Worm (Caenorhabditis elegans): Measurements from ENCODE around the gene F34H10.3.
"Not testable (repeated sequence)": the region's sequence is repeated elsewhere in the genome, so short reads cannot be mapped to it uniquely, and the experiment has no call there.

The F34H10.3 gene

ce11 chrX:9637137-9637536 lies 2.3 kb upstream of the F34H10.3 start:
- TF ChIP-seq sea-2 (GFP tag; IDR thresholded peaks at IDR 0.05) (0 out of 2 replicates have a peak, but pooled peaks have one; percentile 18), nhr-179 (tag; optimal IDR thresholded peaks at IDR 0.05) (no peak), hmg-1.2 (GFP tag; IDR thresholded peaks at IDR 0.05) (peak; percentile 10; the same call in 1 of the 2 replicates), zfh-2 (GFP tag; conservative IDR thresholded peaks at IDR 0.05) (peak; percentile 86), repo-1 (tag; optimal IDR thresholded peaks at IDR 0.05) (no peak), ztf-26 (tag; optimal IDR thresholded peaks at IDR 0.05) (no peak), nhr-80 (tag; optimal IDR thresholded peaks at IDR 0.05) (peak; percentile 38)

ce11 chrX:9635376-9635775 lies 551 bp upstream of the F34H10.3 start, which contains the start of gene F34H10.5:
F34H10.5 (plus strand) TSS chrX:9635676.
- TF ChIP-seq Y67H2A.10 (GFP tag; conservative IDR thresholded peaks at IDR 0.05) (no peak), ztf-18 (tag; optimal IDR thresholded peaks at IDR 0.05) (no peak), nfya-2 (GFP tag; IDR thresholded peaks at IDR 0.05) (no peak), B0035.1 (tag; optimal IDR thresholded peaks at IDR 0.05) (no peak), lag-1 (GFP tag; IDR thresholded peaks at IDR 0.05) (no peak), ceh-100 (GFP tag; IDR thresholded peaks at IDR 0.05) (no peak)

- no peak for TF ChIP-seq zim-3 (tag; optimal IDR thresholded peaks at IDR 0.05)
- TF ChIP-seq sptf-2 (GFP tag; optimal IDR thresholded peaks at IDR 0.05), result no peak
Observed at ce11 chrX:9629552-9629951, 5.3 kb downstream of the F34H10.3 start.

- 0 out of 2 replicates have a peak, but pooled peaks have one; percentile 17 for TF ChIP-seq hmg-1.2 (GFP tag; IDR thresholded peaks at IDR 0.05)
- 0 out of 2 replicates have a peak, but pooled peaks have one; percentile 53 for TF ChIP-seq bed-1 (GFP tag; IDR thresholded peaks at IDR 0.05)
- 0 out of 2 replicates have a peak, but pooled peaks have one; percentile 33 for TF ChIP-seq bed-2 (GFP tag; IDR thresholded peaks at IDR 0.05)
- 0 out of 2 replicates have a peak, but pooled peaks have one; percentile 51 for TF ChIP-seq cebp-2 (GFP tag; IDR thresholded peaks at IDR 0.05)
- TF ChIP-seq rcor-1 (GFP tag; IDR thresholded peaks at IDR 0.05), result peak; percentile 47; the same call in 1 of the 2 replicates
- 0 out of 2 replicates have a peak, but pooled peaks have one; percentile 55 for TF ChIP-seq F37B4.10 (GFP tag; IDR thresholded peaks at IDR 0.05)
- TF ChIP-seq ztf-25 (GFP tag; IDR thresholded peaks at IDR 0.05), result peak; percentile 70; the same call in 1 of the 2 replicates
- peak; percentile 77 for TF ChIP-seq D2030.7 (GFP tag; IDR thresholded peaks at IDR 0.05)
Observed at ce11 chrX:9627164-9627563, 7.7 kb downstream of the F34H10.3 start.

- not testable (repeated sequence) for TF ChIP-seq dpl-1 (GFP tag; optimal IDR thresholded peaks at IDR 0.05); F22D6.2 (tag; optimal IDR thresholded peaks at IDR 0.05); Y95B8A.8 (GFP tag; IDR thresholded peaks at IDR 0.05)
Observed at ce11 chrX:9625824-9626223, 9.0 kb downstream of the F34H10.3 start, which contains the start of gene F34H10.1. F34H10.1 (plus strand) TSS chrX:9626124.

- peak; percentile 39 for TF ChIP-seq attf-5 (GFP tag; optimal IDR thresholded peaks at IDR 0.05)
- no peak; the same call in 1 of the 2 replicates for TF ChIP-seq mcd-1 (GFP tag; IDR thresholded peaks at IDR 0.05)
- TF ChIP-seq Y67H2A.10 (GFP tag; conservative IDR thresholded peaks at IDR 0.05), result no peak
- peak; percentile 48; the same call in 1 of the 2 replicates for TF ChIP-seq madf-6 (GFP tag; IDR thresholded peaks at IDR 0.05)
- TF ChIP-seq ztf-25 (GFP tag; IDR thresholded peaks at IDR 0.05), result peak; percentile 64; the same call in 1 of the 2 replicates
- peak; percentile 68 for TF ChIP-seq fkh-3 (tag; optimal IDR thresholded peaks at IDR 0.05)
- no peak for TF ChIP-seq Y95B8A.8 (GFP tag; IDR thresholded peaks at IDR 0.05)
- no peak for TF ChIP-seq gei-17 (GFP tag; optimal IDR thresholded peaks at IDR 0.05)
- TF ChIP-seq nhr-90 (tag; optimal IDR thresholded peaks at IDR 0.05), result peak; percentile 72
- peak; percentile 83 for TF ChIP-seq mxl-1 (tag; optimal IDR thresholded peaks at IDR 0.05)
- TF ChIP-seq F49E8.2 (tag; optimal IDR thresholded peaks at IDR 0.05; ENCODE audit: insufficient read depth), result peak; percentile 12
- TF ChIP-seq attf-3 (GFP tag; conservative IDR thresholded peaks at IDR 0.05), result no peak
- TF ChIP-seq nfyb-1 (GFP tag; IDR thresholded peaks at IDR 0.05), result no peak; the same call in none of the 2 replicates
- peak; percentile 90 for TF ChIP-seq tbp1 (GFP tag; optimal IDR thresholded peaks at IDR 0.05)
- no peak for TF ChIP-seq let-526 (GFP tag; IDR thresholded peaks at IDR 0.05)
- TF ChIP-seq nhr-80 (tag; optimal IDR thresholded peaks at IDR 0.05), result peak; percentile 39
- no peak for TF ChIP-seq Y53G8AR.9 (GFP tag; conservative IDR thresholded peaks at IDR 0.05)
- TF ChIP-seq aptf-2 (GFP tag; conservative IDR thresholded peaks at IDR 0.05), result 0 out of 2 replicates have a peak, but pooled peaks have one; percentile 12
- 0 out of 2 replicates have a peak, but pooled peaks have one; percentile 32 for TF ChIP-seq egl-18 (GFP tag; IDR thresholded peaks at IDR 0.05)
Observed at ce11 chrX:9622609-9623008, 12.2 kb downstream of the F34H10.3 start.

Measured in whole organism, young adult.